Fruit fly (Drosophila melanogaster): ENCODE data around the gene alphaTub85E.

DNA sequence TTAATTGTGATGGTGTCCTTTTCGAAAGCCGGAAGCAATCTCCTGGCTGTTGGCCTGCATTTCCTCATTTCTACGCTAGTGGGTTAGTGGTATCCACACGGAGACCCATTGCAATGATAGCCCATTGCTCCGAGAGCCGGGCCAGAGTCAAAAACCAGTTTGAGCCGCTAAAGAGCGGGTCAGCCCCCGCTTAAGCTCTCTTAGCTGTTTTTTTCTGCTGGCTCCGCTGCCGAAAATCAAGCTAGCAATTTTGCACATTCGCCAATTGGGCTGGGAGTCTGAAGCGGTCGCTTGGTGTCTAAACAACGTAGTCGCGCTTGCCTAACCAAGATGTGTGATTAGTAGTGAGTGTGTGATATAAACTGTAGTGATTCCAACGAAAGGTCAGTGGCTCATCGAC is 46.7 kb upstream of the alphaTub85E start, which contains the start of gene CG12947:
- no peak for TF ChIP-seq Trl (optimal IDR thresholded peaks at IDR 0.05)
- TF ChIP-seq Trl (GFP tag; optimal IDR thresholded peaks at IDR 0.05), result no peak
- no peak for TF ChIP-seq CG4730 (GFP tag; IDR thresholded peaks at IDR 0.05)
- no peak for TF ChIP-seq z (GFP tag; IDR thresholded peaks at IDR 0.05)
- TF ChIP-seq tgo (GFP tag; IDR thresholded peaks at IDR 0.05), result no peak
- TF ChIP-seq CG15514 (GFP tag; optimal IDR thresholded peaks at IDR 0.05), result no peak
- TF ChIP-seq CG42726 (GFP tag; IDR thresholded peaks at IDR 0.05; ENCODE audit: partially characterized antibody), result no peak
- TF ChIP-seq lmd (GFP tag; IDR thresholded peaks at IDR 0.05), result no peak
- no peak for TF ChIP-seq psq (GFP tag; optimal IDR thresholded peaks at IDR 0.05)
- no peak for TF ChIP-seq klu (GFP tag; IDR thresholded peaks at IDR 0.05)
- no peak for TF ChIP-seq nmo (GFP tag; optimal IDR thresholded peaks at IDR 0.05)
- TF ChIP-seq CG11695 (GFP tag; IDR thresholded peaks at IDR 0.05), result no peak
- TF ChIP-seq CG10366 (GFP tag; IDR thresholded peaks at IDR 0.05), result no peak
- no peak for TF ChIP-seq CG9876 (GFP tag; optimal IDR thresholded peaks at IDR 0.05)
- TF ChIP-seq CG7745 (tag; optimal IDR thresholded peaks at IDR 0.05), result no peak

Data from whole organism, embryonic.